Fruit fly (Drosophila melanogaster): Measurements from ENCODE around the gene CG3407.

CG3407 gene

DNA sequence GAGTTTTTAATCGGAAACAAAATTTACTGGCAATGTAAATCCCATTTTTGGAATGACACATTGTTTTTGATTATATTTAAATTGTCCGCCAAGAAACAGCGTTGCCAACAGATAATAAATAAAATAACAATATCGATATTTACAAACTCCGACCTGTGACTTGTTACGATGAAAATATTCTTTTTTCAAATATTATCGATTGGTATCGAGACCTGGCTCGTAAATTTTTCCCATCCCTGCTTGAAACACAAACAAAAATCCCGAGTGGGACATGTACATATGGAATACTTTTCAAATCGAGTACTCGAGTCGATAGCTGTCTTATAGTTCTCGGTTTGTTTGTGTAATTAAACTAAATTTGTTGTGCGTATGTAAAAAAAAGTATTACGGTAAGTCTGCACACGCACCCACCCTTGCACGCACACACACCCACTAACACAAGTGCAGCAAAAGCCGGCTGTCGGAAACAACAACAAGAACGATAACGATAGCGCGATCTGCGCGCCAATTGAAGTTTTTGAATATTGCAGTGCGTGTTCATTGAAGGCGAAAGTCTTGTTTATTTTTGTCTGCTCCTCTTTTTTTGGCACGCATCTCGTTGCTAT, 49.3 kb upstream of the CG3407 start, which contains the start of gene TTLL4B (continued):
- TF ChIP-seq chn (GFP tag; optimal IDR thresholded peaks at IDR 0.05), result no peak
- TF ChIP-seq HHEX (GFP tag; optimal IDR thresholded peaks at IDR 0.05), result no peak
- TF ChIP-seq Oaz (GFP tag; IDR thresholded peaks at IDR 0.05), result no peak
- peak; percentile 92 for TF ChIP-seq vnd (GFP tag; IDR thresholded peaks at IDR 0.05; ENCODE audit: partially characterized antibody)
- TF ChIP-seq Awh (GFP tag; IDR thresholded peaks at IDR 0.05), result no peak
- TF ChIP-seq pum (GFP tag; optimal IDR thresholded peaks at IDR 0.05), result no peak
- peak; percentile 94 for TF ChIP-seq sna (GFP tag; IDR thresholded peaks at IDR 0.05; ENCODE audit: partially characterized antibody)
- no peak for TF ChIP-seq CG5953 (GFP tag; IDR thresholded peaks at IDR 0.05)
- peak; percentile 75 for TF ChIP-seq Ets65A (GFP tag)
- peak; percentile 88 for TF ChIP-seq tna (GFP tag; IDR thresholded peaks at IDR 0.05; ENCODE audit: partially characterized antibody)
- TF ChIP-seq pzg (GFP tag; optimal IDR thresholded peaks at IDR 0.05), result peak; percentile 81
- no peak for TF ChIP-seq CG32767 (GFP tag; IDR thresholded peaks at IDR 0.05)
- TF ChIP-seq CG10654 (GFP tag; optimal IDR thresholded peaks at IDR 0.05), result no peak
- TF ChIP-seq CG7928 (GFP tag; optimal IDR thresholded peaks at IDR 0.05), result peak; percentile 84
- peak; percentile 81 for TF ChIP-seq zen2 (GFP tag; IDR thresholded peaks at IDR 0.05; ENCODE audit: partially characterized antibody)
- no peak for TF ChIP-seq ewg (GFP tag; optimal IDR thresholded peaks at IDR 0.05)
- no peak for TF ChIP-seq lov (optimal IDR thresholded peaks at IDR 0.05)
- no peak for TF ChIP-seq lov (GFP tag; IDR thresholded peaks at IDR 0.05)
- TF ChIP-seq CG10267 (tag; optimal IDR thresholded peaks at IDR 0.05), result peak; percentile 48
- no peak for TF ChIP-seq CG7357 (GFP tag; IDR thresholded peaks at IDR 0.05)
- no peak for TF ChIP-seq CG13296 (GFP tag; optimal IDR thresholded peaks at IDR 0.05)
- peak; percentile 94 for TF ChIP-seq Dref (GFP tag; IDR thresholded peaks at IDR 0.05)
- peak; percentile 6 for TF ChIP-seq Side (GFP tag; optimal IDR thresholded peaks at IDR 0.05)
- TF ChIP-seq CG2129 (GFP tag; IDR thresholded peaks at IDR 0.05; ENCODE audit: partially characterized antibody), result peak; percentile 87
- TF ChIP-seq C15 (GFP tag; IDR thresholded peaks at IDR 0.05), result no peak
- TF ChIP-seq Xrp1 (GFP tag; IDR thresholded peaks at IDR 0.05), result peak; percentile 37; the same call in 1 of the 2 replicates
- no peak for TF ChIP-seq tio (GFP tag; optimal IDR thresholded peaks at IDR 0.05)
- TF ChIP-seq fd64A (GFP tag; optimal IDR thresholded peaks at IDR 0.05), result no peak
- TF ChIP-seq CG17361 (GFP tag; IDR thresholded peaks at IDR 0.05), result peak; percentile 33; the same call in 1 of the 3 replicates
- TF ChIP-seq gfzf (GFP tag; optimal IDR thresholded peaks at IDR 0.05), result peak; percentile 19

DNA sequence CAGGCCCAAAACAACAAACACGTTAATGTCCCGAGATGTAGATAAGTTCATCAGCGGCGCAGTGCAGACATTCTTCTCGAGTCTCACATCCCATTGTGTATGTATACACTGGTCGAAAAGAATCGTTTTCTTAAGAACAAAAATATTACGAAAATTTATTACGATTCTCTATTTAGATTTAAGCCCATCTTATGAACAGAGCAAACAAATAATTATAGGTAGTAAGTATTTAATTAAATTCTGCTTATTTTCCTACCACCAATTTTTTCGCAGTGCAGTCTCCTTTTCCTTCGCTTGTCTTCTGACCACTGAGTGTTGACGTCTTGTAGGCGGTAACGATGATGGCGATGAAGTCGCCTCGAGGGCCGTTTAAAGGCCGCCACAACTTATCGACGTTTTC, 48.2 kb upstream of the CG3407 start:
- no peak for TF ChIP-seq lov (optimal IDR thresholded peaks at IDR 0.05)
- 0 out of 3 replicates have a peak, but pooled peaks have one; percentile 33 for TF ChIP-seq lov (GFP tag; IDR thresholded peaks at IDR 0.05)
- no peak for TF ChIP-seq hkb (optimal IDR thresholded peaks at IDR 0.05)
- no peak for TF ChIP-seq hkb (GFP tag; IDR thresholded peaks at IDR 0.05)
- TF ChIP-seq tin (GFP tag; optimal IDR thresholded peaks at IDR 0.05), result peak; percentile 62
- TF ChIP-seq CG3163 (GFP tag; optimal IDR thresholded peaks at IDR 0.05), result no peak
- TF ChIP-seq Elba2 (GFP tag; optimal IDR thresholded peaks at IDR 0.05), result peak; percentile 58
- peak; percentile 65 for TF ChIP-seq Ets65A (GFP tag)
- peak; percentile 84 for TF ChIP-seq CG33557 (GFP tag; optimal IDR thresholded peaks at IDR 0.05)
- TF ChIP-seq unpg (GFP tag; optimal IDR thresholded peaks at IDR 0.05), result peak; percentile 47
- no peak for TF ChIP-seq gce (GFP tag; IDR thresholded peaks at IDR 0.05)
- TF ChIP-seq Neu2 (GFP tag; optimal IDR thresholded peaks at IDR 0.05; ENCODE audit: borderline replicate concordance), result peak; percentile 84
- TF ChIP-seq Sox102F (GFP tag; optimal IDR thresholded peaks at IDR 0.05), result no peak
- TF ChIP-seq CG16863 (GFP tag; optimal IDR thresholded peaks at IDR 0.05), result peak; percentile 49
- peak; percentile 49 for TF ChIP-seq CG30403 (GFP tag; optimal IDR thresholded peaks at IDR 0.05)
- peak; percentile 38 for TF ChIP-seq vvl (GFP tag; IDR thresholded peaks at IDR 0.05)
- TF ChIP-seq CG4820 (GFP tag; optimal IDR thresholded peaks at IDR 0.05), result peak; percentile 30
- TF ChIP-seq CG9876 (GFP tag; optimal IDR thresholded peaks at IDR 0.05), result no peak
- no peak for TF ChIP-seq Doc3 (GFP tag; IDR thresholded peaks at IDR 0.05; ENCODE audit: partially characterized antibody)
- TF ChIP-seq lilli (GFP tag; optimal IDR thresholded peaks at IDR 0.05), result peak; percentile 9
- TF ChIP-seq jumu (GFP tag; optimal IDR thresholded peaks at IDR 0.05), result peak; percentile 52
- TF ChIP-seq CG9727 (GFP tag; optimal IDR thresholded peaks at IDR 0.05), result peak; percentile 86
- peak; percentile 55; the same call in 1 of the 3 replicates for TF ChIP-seq otp (GFP tag; IDR thresholded peaks at IDR 0.05)
- no peak for TF ChIP-seq psq (GFP tag; optimal IDR thresholded peaks at IDR 0.05)
- peak; percentile 52 for TF ChIP-seq phol (tag; optimal IDR thresholded peaks at IDR 0.05)

Measured in whole organism, embryonic.